Worm (Caenorhabditis elegans): ENCODE measurements around the gene F47G3.4.

ce11 chrX:2380818-2381217 lies 564 bp upstream of the F47G3.4 start:
- TF ChIP-seq T22C8.4 (GFP tag; IDR thresholded peaks at IDR 0.05): no peak
- no peak for TF ChIP-seq tab-1 (GFP tag; IDR thresholded peaks at IDR 0.05)
- no peak for TF ChIP-seq flt-1 (GFP tag; IDR thresholded peaks at IDR 0.05)
- TF ChIP-seq cog-1 (tag; optimal IDR thresholded peaks at IDR 0.05): no peak
- TF ChIP-seq med-1 (GFP tag; optimal IDR thresholded peaks at IDR 0.05; ENCODE audit: insufficient read depth): no peak

Data from whole organism, midembryonic.